Worm (Caenorhabditis elegans): Measurements from ENCODE around the gene ntl-4.

Gene ntl-4

ce11 chrIV:7906643-7907042 is 3.7 kb upstream of the ntl-4 start:
- TF ChIP-seq ceh-28 (tag; optimal IDR thresholded peaks at IDR 0.05) (no peak), zag-1 (tag; optimal IDR thresholded peaks at IDR 0.05) (no peak), nhr-48 (tag; optimal IDR thresholded peaks at IDR 0.05) (no peak), attf-4 (tag; optimal IDR thresholded peaks at IDR 0.05) (no peak), snpc-1.2 (GFP tag; IDR thresholded peaks at IDR 0.05) (no peak), lin-39 (tag; optimal IDR thresholded peaks at IDR 0.05) (no peak), madf-9 (GFP tag; conservative IDR thresholded peaks at IDR 0.05) (no peak), nhr-42 (GFP tag; IDR thresholded peaks at IDR 0.05) (no peak), arid-1 (GFP tag; conservative IDR thresholded peaks at IDR 0.05) (no peak), lin-1 (GFP tag; IDR thresholded peaks at IDR 0.05) (no peak)

- no peak for TF ChIP-seq hlh-11 (tag; optimal IDR thresholded peaks at IDR 0.05)
- peak; percentile 45 for TF ChIP-seq mes-2 (tag; optimal IDR thresholded peaks at IDR 0.05; ENCODE audit: poor library complexity, severe bottlenecking)
- no peak for TF ChIP-seq ama-1 (optimal IDR thresholded peaks at IDR 0.05)
- no peak for TF ChIP-seq nhr-10 (tag; optimal IDR thresholded peaks at IDR 0.05)
- peak; percentile 2 for TF ChIP-seq dve-1 (tag; optimal IDR thresholded peaks at IDR 0.05; ENCODE audit: insufficient read depth)
- no peak for TF ChIP-seq ztf-11 (tag; optimal IDR thresholded peaks at IDR 0.05)
- peak; percentile 14 for TF ChIP-seq T20F7.1 (GFP tag; optimal IDR thresholded peaks at IDR 0.05)
- no peak for TF ChIP-seq nhr-76 (tag; optimal IDR thresholded peaks at IDR 0.05)
- TF ChIP-seq nhr-42 (GFP tag; IDR thresholded peaks at IDR 0.05) = no peak
- no peak for TF ChIP-seq fkh-10 (GFP tag; optimal IDR thresholded peaks at IDR 0.05)
- TF ChIP-seq nhr-28 (tag; optimal IDR thresholded peaks at IDR 0.05) = no peak
- peak in 1 of 2 experiments; percentile 52 for TF ChIP-seq lsy-2 (tag; optimal IDR thresholded peaks at IDR 0.05)
- no peak for TF ChIP-seq ceh-28 (tag; optimal IDR thresholded peaks at IDR 0.05)
- peak; percentile 16; the same call in 1 of the 2 replicates for TF ChIP-seq lin-38 (GFP tag; IDR thresholded peaks at IDR 0.05)
- no peak for TF ChIP-seq Y5F2A.4 (GFP tag; optimal IDR thresholded peaks at IDR 0.05)
- no peak for TF ChIP-seq zfp-3 (GFP tag; conservative IDR thresholded peaks at IDR 0.05)
- peak; percentile 31 for TF ChIP-seq mep-1 (tag; optimal IDR thresholded peaks at IDR 0.05)
- 0 out of 2 replicates have a peak, but pooled peaks have one; percentile 14 for TF ChIP-seq vab-7 (GFP tag; IDR thresholded peaks at IDR 0.05)
- peak; percentile 21 for TF ChIP-seq rbr-2 (tag; optimal IDR thresholded peaks at IDR 0.05)
- TF ChIP-seq F49E8.2 (tag; optimal IDR thresholded peaks at IDR 0.05; ENCODE audit: borderline replicate concordance) = no peak
- 0 out of 2 replicates have a peak, but pooled peaks have one; percentile 33 for TF ChIP-seq hmg-1.1 (GFP tag; IDR thresholded peaks at IDR 0.05)
- no peak for TF ChIP-seq daf-19 (GFP tag; conservative IDR thresholded peaks at IDR 0.05)
- no peak for TF ChIP-seq ceh-32 (tag; optimal IDR thresholded peaks at IDR 0.05; ENCODE audit: poor library complexity)
- TF ChIP-seq hlh-30 (tag; optimal IDR thresholded peaks at IDR 0.05; ENCODE audit: insufficient read depth) = peak; percentile 64
- TF ChIP-seq aha-1 (tag) = no peak
- TF ChIP-seq mxl-2 (GFP tag; conservative IDR thresholded peaks at IDR 0.05) = no peak
- TF ChIP-seq D1046.2 (GFP tag; IDR thresholded peaks at IDR 0.05) = no peak
- TF ChIP-seq snpc-1.2 (GFP tag; IDR thresholded peaks at IDR 0.05) = 0 out of 2 replicates have a peak, but pooled peaks have one; percentile 28
- TF ChIP-seq snpc-4 (tag; optimal IDR thresholded peaks at IDR 0.05) = no peak
- TF ChIP-seq set-16 (GFP tag; IDR thresholded peaks at IDR 0.05) = peak; percentile 21; the same call in 1 of the 2 replicates
- no peak for TF ChIP-seq lir-3 (tag; optimal IDR thresholded peaks at IDR 0.05)
- TF ChIP-seq madf-9 (GFP tag; conservative IDR thresholded peaks at IDR 0.05) = no peak
- no peak for TF ChIP-seq egl-27 (tag; optimal IDR thresholded peaks at IDR 0.05)
- no peak for TF ChIP-seq nhr-41 (GFP tag; IDR thresholded peaks at IDR 0.05)
Measured at ce11 chrIV:7909455-7910141, 777 bp upstream of the ntl-4 start.

Measured in whole organism, L4 larva.